Worm (Caenorhabditis elegans): Measurements from ENCODE around the gene Y37H2A.14.

- no peak for TF ChIP-seq nhr-237 (tag; optimal IDR thresholded peaks at IDR 0.05)
- no peak for TF ChIP-seq lsy-2 (tag; optimal IDR thresholded peaks at IDR 0.05)
- TF ChIP-seq dsc-1 (tag; optimal IDR thresholded peaks at IDR 0.05) = no peak
- TF ChIP-seq elt-2 (tag; optimal IDR thresholded peaks at IDR 0.05) = no peak
- no peak for TF ChIP-seq nhr-71 (tag; optimal IDR thresholded peaks at IDR 0.05)
Measured at ce11 chrV:18106055-18106454, 37.5 kb upstream of the Y37H2A.14 start.

All from whole organism, L1 larva.